Worm (Caenorhabditis elegans) whole organism, mixed stage, embryonic: Measurements from ENCODE around the gene B0554.1.

Experiments used
- M03D4.4 ChIP-seq: sonication (generic microtip); optimal IDR thresholded peaks from 2 replicates; lab custom pipeline; 2017; ENCODE audit warnings: mild to moderate bottlenecking, missing genetic modification characterization, missing compliant biosample characterization
- bed-3 ChIP-seq: fragments of 200-800 bp; sonication (Bioruptor generic); optimal IDR thresholded peaks from 3 replicates; lab custom pipeline; 2018; ENCODE audit warnings: mild to moderate bottlenecking, missing genetic modification characterization, moderate library complexity, missing compliant biosample characterization
- blmp-1 ChIP-seq: fragments of 150-350 bp; optimal IDR thresholded peaks from 2 replicates; lab custom pipeline; 2014; ENCODE audit warnings: missing biosample characterization, missing genetic modification characterization
- ceh-39 ChIP-seq: fragments of 150-350 bp; optimal IDR thresholded peaks from 2 replicates; lab custom pipeline; 2014; ENCODE audit warnings: missing biosample characterization, missing genetic modification characterization
- ceh-43 ChIP-seq: fragments of 200-800 bp; sonication (Bioruptor generic); optimal IDR thresholded peaks from 2 replicates; lab custom pipeline; 2018; ENCODE audit warnings: mild to moderate bottlenecking, missing genetic modification characterization, moderate library complexity, missing compliant biosample characterization
- ces-1 ChIP-seq: fragments of 150-350 bp; optimal IDR thresholded peaks from 2 replicates; lab custom pipeline; 2014; ENCODE audit warnings: missing biosample characterization, missing genetic modification reagents, missing genetic modification characterization
- cnd-1 ChIP-seq: fragments of 200-800 bp; sonication (Bioruptor generic); optimal IDR thresholded peaks from 2 replicates; lab custom pipeline; 2018; ENCODE audit warnings: mild to moderate bottlenecking, missing genetic modification characterization, missing compliant biosample characterization
- drap-1 ChIP-seq: fragments of 200-800 bp; sonication (Bioruptor generic); optimal IDR thresholded peaks from 3 replicates; lab custom pipeline; 2018; ENCODE audit warnings: mild to moderate bottlenecking, missing genetic modification characterization, missing compliant biosample characterization
- elt-1 ChIP-seq: sonication (generic microtip); optimal IDR thresholded peaks from 2 replicates; lab custom pipeline; 2017; ENCODE audit warnings: missing genetic modification characterization, mild to moderate bottlenecking, missing compliant biosample characterization, antibody characterized with exemption, moderate library complexity, borderline replicate concordance; ENCODE audit not compliant: insufficient read depth
- elt-3 ChIP-seq: fragments of 150-350 bp; optimal IDR thresholded peaks from 2 replicates; lab custom pipeline; 2014; ENCODE audit warnings: missing biosample characterization, missing genetic modification characterization
- flh-1 ChIP-seq: fragments of 200-800 bp; sonication (Bioruptor generic); optimal IDR thresholded peaks from 2 replicates; lab custom pipeline; 2018; ENCODE audit warnings: mild to moderate bottlenecking, missing genetic modification characterization, moderate library complexity, missing compliant biosample characterization
- ham-2 ChIP-seq: fragments of 200-800 bp; sonication (Bioruptor generic); optimal IDR thresholded peaks from 2 replicates; lab custom pipeline; 2018; ENCODE audit warnings: mild to moderate bottlenecking, missing genetic modification characterization, missing compliant biosample characterization
- hlh-1 ChIP-seq: fragments of 150-350 bp; optimal IDR thresholded peaks from 2 replicates; lab custom pipeline; 2014; ENCODE audit warnings: missing biosample characterization, missing genetic modification reagents, missing genetic modification characterization
- lin-13 ChIP-seq: fragments of 150-350 bp; optimal IDR thresholded peaks from 2 replicates; lab custom pipeline; 2014; ENCODE audit warnings: missing biosample characterization, missing genetic modification characterization
- lin-32 ChIP-seq: fragments of 200-800 bp; sonication (Bioruptor generic); optimal IDR thresholded peaks from 2 replicates; lab custom pipeline; 2018; ENCODE audit warnings: mild to moderate bottlenecking, missing genetic modification characterization, missing compliant biosample characterization
- lsy-2 ChIP-seq: fragments of 150-350 bp; optimal IDR thresholded peaks from 2 replicates; lab custom pipeline; 2014; ENCODE audit warnings: missing biosample characterization, missing genetic modification characterization
- mab-5 ChIP-seq: fragments of 150-350 bp; optimal IDR thresholded peaks from 2 replicates; lab custom pipeline; 2014; ENCODE audit warnings: missing biosample characterization, missing genetic modification characterization
- mep-1 ChIP-seq: fragments of 150-350 bp; optimal IDR thresholded peaks from 2 replicates; lab custom pipeline; 2017; ENCODE audit warnings: missing biosample characterization, missing genetic modification reagents, missing genetic modification characterization, inconsistent platforms
- mls-2 ChIP-seq: sonication (generic microtip); optimal IDR thresholded peaks from 2 replicates; lab custom pipeline; 2016; ENCODE audit warnings: mild to moderate bottlenecking, missing genetic modification characterization, moderate library complexity, missing compliant biosample characterization
- nhr-12 ChIP-seq: fragments of 150-350 bp; optimal IDR thresholded peaks from 2 replicates; lab custom pipeline; 2014; ENCODE audit warnings: missing biosample characterization, missing genetic modification characterization
- nhr-2 ChIP-seq: fragments of 150-350 bp; optimal IDR thresholded peaks from 2 replicates; lab custom pipeline; 2014; ENCODE audit warnings: missing biosample characterization, missing genetic modification characterization
- nhr-237 ChIP-seq: fragments of 150-350 bp; optimal IDR thresholded peaks from 2 replicates; lab custom pipeline; 2014; ENCODE audit warnings: missing biosample characterization, missing genetic modification characterization
- nhr-28 ChIP-seq: fragments of 150-350 bp; optimal IDR thresholded peaks from 2 replicates; lab custom pipeline; 2014; ENCODE audit warnings: missing biosample characterization, missing genetic modification characterization
- nhr-76 ChIP-seq: sonication (generic microtip); optimal IDR thresholded peaks from 2 replicates; lab custom pipeline; 2017; ENCODE audit warnings: missing biosample characterization, missing genetic modification characterization
- pha-4 ChIP-seq: fragments of 150-350 bp; optimal IDR thresholded peaks from 2 replicates; lab custom pipeline; 2018; ENCODE audit warnings: missing biosample characterization, missing genetic modification reagents, missing genetic modification characterization
- sem-2 ChIP-seq: fragments of 200-800 bp; sonication (Bioruptor generic); optimal IDR thresholded peaks from 2 replicates; lab custom pipeline; 2018; ENCODE audit warnings: mild to moderate bottlenecking, missing genetic modification characterization, missing compliant biosample characterization
- snpc-4 ChIP-seq: fragments of 150-350 bp; optimal IDR thresholded peaks from 2 replicates; lab custom pipeline; 2014; ENCODE audit warnings: missing biosample characterization, missing genetic modification characterization
- sptf-1 ChIP-seq: sonication (generic microtip); optimal IDR thresholded peaks from 2 replicates; lab custom pipeline; 2017; ENCODE audit warnings: mild to moderate bottlenecking, missing genetic modification characterization, moderate library complexity, missing compliant biosample characterization
- tbx-8 ChIP-seq: fragments of 200-800 bp; sonication (Bioruptor generic); optimal IDR thresholded peaks from 2 replicates; lab custom pipeline; 2018; ENCODE audit warnings: mild to moderate bottlenecking, missing genetic modification characterization, moderate library complexity, missing compliant biosample characterization
- unc-120 ChIP-seq: sonication (generic microtip); optimal IDR thresholded peaks from 2 replicates; lab custom pipeline; 2017; ENCODE audit warnings: missing genetic modification characterization, missing compliant biosample characterization; ENCODE audit not compliant: poor library complexity, severe bottlenecking
- unc-62 ChIP-seq: fragments of 150-350 bp; optimal IDR thresholded peaks from 2 replicates; lab custom pipeline; 2014; ENCODE audit warnings: missing biosample characterization, missing genetic modification reagents, missing genetic modification characterization
- zip-8 ChIP-seq: fragments of 150-350 bp; optimal IDR thresholded peaks from 2 replicates; lab custom pipeline; 2014; ENCODE audit warnings: missing biosample characterization, missing genetic modification characterization
- ztf-11 ChIP-seq: fragments of 150-350 bp; optimal IDR thresholded peaks from 2 replicates; lab custom pipeline; 2014; ENCODE audit warnings: missing biosample characterization, missing genetic modification characterization

Gene B0554.1

DNA sequence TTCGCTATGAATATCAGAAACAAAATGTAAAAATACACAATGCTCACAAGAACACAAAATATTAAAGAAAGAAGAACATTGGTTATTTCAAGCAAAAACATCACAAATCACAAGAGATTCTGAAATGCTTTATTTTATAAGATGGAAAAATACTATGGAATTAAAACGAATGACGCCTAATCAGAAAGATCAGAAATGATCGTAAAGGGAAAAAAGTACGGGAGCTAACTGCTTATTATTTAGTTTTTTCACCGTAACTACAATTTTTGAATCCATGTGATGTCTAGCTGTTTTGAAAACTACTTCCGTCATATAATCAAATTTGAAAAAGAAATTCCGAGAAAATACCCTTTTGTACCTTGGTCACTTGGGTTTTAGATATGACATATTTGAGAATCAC, 30.3 kb downstream of the B0554.1 start, which contains the start of gene srbc-57:
Gene srbc-57 (minus strand): TSS at position 101 of the 400 bp plus-strand sequence.
- no peak for TF ChIP-seq blmp-1 (tag; lab: Kevin White, UChicago)

DNA sequence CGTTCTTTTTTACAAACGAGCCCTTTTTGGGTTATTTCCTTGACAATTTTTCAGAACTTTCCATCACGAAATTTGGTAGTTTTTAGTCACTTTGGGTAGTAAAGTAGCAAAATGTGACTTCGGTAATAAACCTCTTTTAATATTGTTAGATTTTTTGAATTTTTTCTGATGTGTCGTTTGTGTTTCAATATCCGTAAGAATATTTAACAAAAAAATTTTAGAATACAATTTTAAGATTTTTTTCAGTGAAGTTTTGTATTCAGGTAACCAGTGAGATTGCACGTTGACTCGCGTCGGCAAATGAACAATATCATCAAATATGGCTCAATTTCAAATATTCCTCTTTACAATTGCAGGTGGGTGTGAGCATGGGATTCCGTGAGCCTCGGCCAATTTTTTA, 34.4 kb downstream of the B0554.1 start, which contains the start of gene srt-31:
Gene srt-31 (plus strand): TSS at position 301 of the 400 bp plus-strand sequence.
- TF ChIP-seq lin-13 (tag; lab: Kevin White, UChicago) (no peak), nhr-237 (tag; lab: Kevin White, UChicago) (no peak), ces-1 (GFP tag; lab: Kevin White, UChicago) (no peak), blmp-1 (tag; lab: Kevin White, UChicago) (no peak), nhr-2 (no peak), unc-120 (no peak), hlh-1 (tag; lab: Kevin White, UChicago) (no peak), cnd-1 (tag; lab: Kevin White, UChicago) (no peak), drap-1 (GFP tag; lab: Kevin White, UChicago) (no peak), mep-1 (tag; lab: Kevin White, UChicago) (no peak), ceh-43 (GFP tag; lab: Kevin White, UChicago) (no peak), nhr-12 (no peak), elt-3 (tag; lab: Kevin White, UChicago) (no peak), ztf-11 (no peak), ham-2 (GFP tag; lab: Kevin White, UChicago) (no peak)

ce11 chrV:474516-474915, 36.3 kb downstream of the B0554.1 start, which contains the start of gene nhr-99:
TSS of gene nhr-99 (plus strand) at chrV:474778.
- no peak for TF ChIP-seq lsy-2 (tag; lab: Kevin White, UChicago)
- no peak for TF ChIP-seq elt-3 (tag; lab: Kevin White, UChicago)
- no peak for TF ChIP-seq cnd-1 (tag; lab: Kevin White, UChicago)
- no peak for TF ChIP-seq elt-1 (tag; lab: Kevin White, UChicago)
- no peak for TF ChIP-seq mls-2 (tag; lab: Kevin White, UChicago)
- no peak for TF ChIP-seq unc-120
- TF ChIP-seq nhr-2: no peak

DNA sequence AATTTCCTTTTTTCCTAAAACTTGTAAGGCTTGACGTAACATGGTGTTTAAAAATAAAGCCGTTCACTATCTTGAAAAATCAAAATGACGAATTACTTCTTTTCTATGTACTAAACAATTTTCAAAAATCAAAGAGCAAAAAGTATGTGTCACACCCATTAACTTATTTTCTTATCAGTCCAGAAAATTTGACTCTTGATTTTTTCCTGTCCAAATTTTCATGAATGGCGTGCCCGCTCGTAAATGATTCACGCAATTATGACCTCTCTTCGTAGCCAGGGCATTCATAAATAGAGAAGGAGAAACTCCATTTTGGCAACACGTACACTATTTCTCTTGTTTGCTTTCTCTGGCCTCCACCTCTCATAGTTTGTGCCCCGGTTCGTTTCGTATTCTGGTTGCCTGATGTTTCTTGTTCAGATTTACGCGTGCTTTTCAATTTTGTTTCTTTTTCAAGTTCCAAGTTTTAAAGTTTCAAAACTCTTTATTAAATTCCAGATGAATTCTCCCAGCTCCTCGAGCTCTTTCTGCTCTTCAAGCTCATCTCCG, 39.5 kb downstream of the B0554.1 start, which contains the start of gene nhr-55:
Gene nhr-55 (plus strand): TSS at position 499 of the 549 bp plus-strand sequence.
- no peak for TF ChIP-seq mep-1 (tag; lab: Kevin White, UChicago)
- no peak for TF ChIP-seq blmp-1 (tag; lab: Kevin White, UChicago)
- no peak for TF ChIP-seq zip-8 (tag; lab: Kevin White, UChicago)
- TF ChIP-seq bed-3 (GFP tag; lab: Kevin White, UChicago): no peak
- no peak for TF ChIP-seq nhr-12
- no peak for TF ChIP-seq ceh-39 (tag; lab: Kevin White, UChicago)
- TF ChIP-seq sptf-1 (tag; lab: Kevin White, UChicago): no peak
- TF ChIP-seq tbx-8 (GFP tag; lab: Kevin White, UChicago): no peak
- no peak for TF ChIP-seq nhr-2
- TF ChIP-seq mab-5 (tag; lab: Kevin White, UChicago): no peak
- no peak for TF ChIP-seq lsy-2 (tag; lab: Kevin White, UChicago)

- no peak for TF ChIP-seq blmp-1 (tag; lab: Kevin White, UChicago)
- no peak for TF ChIP-seq elt-3 (tag; lab: Kevin White, UChicago)
- no peak for TF ChIP-seq ces-1 (GFP tag; lab: Kevin White, UChicago)
- no peak for TF ChIP-seq mab-5 (tag; lab: Kevin White, UChicago)
- no peak for TF ChIP-seq M03D4.4 (tag; lab: Kevin White, UChicago)
- no peak for TF ChIP-seq ceh-39 (tag; lab: Kevin White, UChicago)
- no peak for TF ChIP-seq cnd-1 (tag; lab: Kevin White, UChicago)
- TF ChIP-seq unc-62 (GFP tag; lab: Kevin White, UChicago): no peak
- no peak for TF ChIP-seq bed-3 (GFP tag; lab: Kevin White, UChicago)
- TF ChIP-seq mls-2 (tag; lab: Kevin White, UChicago): no peak
- no peak for TF ChIP-seq sem-2 (GFP tag; lab: Kevin White, UChicago)
- no peak for TF ChIP-seq nhr-76 (tag; lab: Kevin White, UChicago)
These were observed 40.9 kb downstream of the B0554.1 start for ce11 chrV:479046-479445.

ce11 chrV:482860-483259, 44.7 kb downstream of the B0554.1 start:
- TF ChIP-seq ceh-43 (GFP tag; lab: Kevin White, UChicago) (no peak), nhr-237 (tag; lab: Kevin White, UChicago) (no peak), cnd-1 (tag; lab: Kevin White, UChicago) (no peak), snpc-4 (tag; lab: Kevin White, UChicago) (no peak), bed-3 (GFP tag; lab: Kevin White, UChicago) (no peak), ceh-39 (tag; lab: Kevin White, UChicago) (no peak), elt-1 (tag; lab: Kevin White, UChicago) (no peak), nhr-12 (no peak), flh-1 (GFP tag; lab: Kevin White, UChicago) (no peak), nhr-28 (tag; lab: Kevin White, UChicago) (no peak), lin-32 (GFP tag; lab: Kevin White, UChicago) (no peak), unc-62 (GFP tag; lab: Kevin White, UChicago) (no peak), tbx-8 (GFP tag; lab: Kevin White, UChicago) (no peak), mls-2 (tag; lab: Kevin White, UChicago) (no peak), nhr-76 (tag; lab: Kevin White, UChicago) (no peak), pha-4 (tag; lab: Kevin White, UChicago) (no peak), sem-2 (GFP tag; lab: Kevin White, UChicago) (no peak), ces-1 (GFP tag; lab: Kevin White, UChicago) (no peak), blmp-1 (tag; lab: Kevin White, UChicago) (no peak), sptf-1 (tag; lab: Kevin White, UChicago) (no peak)
